Worm (Caenorhabditis elegans): ENCODE data around the gene F42C5.5.
"Not testable (repeated sequence)": the region's sequence is repeated elsewhere in the genome, so short reads cannot be mapped to it uniquely, and the experiment has no call there.

F42C5.5 gene

DNA sequence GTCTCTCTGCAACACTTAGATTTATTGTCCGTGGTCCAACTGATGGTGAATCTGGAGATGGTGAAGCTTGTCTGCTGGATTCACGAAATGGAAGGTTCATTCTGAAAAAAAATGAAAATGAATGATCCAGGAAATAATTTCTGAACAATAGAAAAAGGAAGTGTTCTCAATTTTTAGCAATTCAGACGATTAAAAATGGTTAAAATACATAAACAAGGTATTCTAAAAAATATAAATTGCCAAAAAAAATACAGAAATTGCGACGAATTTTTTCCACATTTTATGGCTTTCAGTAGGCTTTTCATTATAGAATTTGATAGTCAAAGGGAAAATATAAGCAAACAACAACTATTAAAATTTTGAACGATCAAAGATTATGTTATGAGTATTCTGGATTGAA is 30.9 kb downstream of the F42C5.5 start, which contains the start of gene glb-2:
Gene glb-2 (minus strand): TSS at position 101 of the 400 bp plus-strand sequence.
- TF ChIP-seq lin-13 (tag; optimal IDR thresholded peaks at IDR 0.05) (no peak), unc-120 (tag; optimal IDR thresholded peaks at IDR 0.05; ENCODE audit: poor library complexity, severe bottlenecking) (no peak), flh-1 (GFP tag; optimal IDR thresholded peaks at IDR 0.05) (no peak), elt-3 (tag; optimal IDR thresholded peaks at IDR 0.05) (no peak), mab-5 (tag; optimal IDR thresholded peaks at IDR 0.05) (no peak), zip-8 (tag; optimal IDR thresholded peaks at IDR 0.05) (no peak), ceh-83 (GFP tag; optimal IDR thresholded peaks at IDR 0.05) (no peak), unc-39 (tag; optimal IDR thresholded peaks at IDR 0.05) (no peak), unc-62 (GFP tag; optimal IDR thresholded peaks at IDR 0.05) (no peak), sem-2 (GFP tag; optimal IDR thresholded peaks at IDR 0.05) (no peak), hlh-1 (tag; optimal IDR thresholded peaks at IDR 0.05) (no peak), tbx-8 (GFP tag; optimal IDR thresholded peaks at IDR 0.05) (no peak), pha-4 (tag; optimal IDR thresholded peaks at IDR 0.05) (no peak), ceh-39 (tag; optimal IDR thresholded peaks at IDR 0.05) (no peak), ceh-43 (GFP tag; optimal IDR thresholded peaks at IDR 0.05) (no peak)

DNA sequence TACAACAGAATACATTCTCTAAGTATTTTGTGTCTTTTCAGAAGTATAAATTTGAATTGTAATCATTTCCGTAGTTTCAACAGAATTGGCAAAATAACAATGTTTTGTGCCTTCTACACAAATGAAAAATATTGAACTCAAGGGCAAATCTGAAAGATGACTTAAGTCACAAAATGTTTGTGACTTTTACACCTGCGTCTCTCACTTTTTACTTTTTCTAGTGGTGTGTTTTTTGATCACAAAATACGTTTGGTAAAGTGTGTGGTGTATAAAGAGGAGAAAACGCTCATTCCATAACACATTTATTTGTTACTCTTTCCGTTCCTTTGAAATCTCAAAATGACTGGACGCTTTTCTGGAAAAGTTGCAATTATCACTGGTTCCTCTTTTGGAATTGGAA is 33.4 kb downstream of the F42C5.5 start, which contains the start of gene C06E4.3:
Gene C06E4.3 (plus strand): TSS at position 289 of the 400 bp plus-strand sequence.
- TF ChIP-seq nhr-76 (tag; optimal IDR thresholded peaks at IDR 0.05) (no peak), cnd-1 (tag; optimal IDR thresholded peaks at IDR 0.05) (no peak), unc-39 (tag; optimal IDR thresholded peaks at IDR 0.05) (no peak), unc-62 (GFP tag; optimal IDR thresholded peaks at IDR 0.05) (no peak), flh-1 (GFP tag; optimal IDR thresholded peaks at IDR 0.05) (no peak), mep-1 (tag; optimal IDR thresholded peaks at IDR 0.05) (no peak), tbx-8 (GFP tag; optimal IDR thresholded peaks at IDR 0.05) (no peak), ceh-43 (GFP tag; optimal IDR thresholded peaks at IDR 0.05) (no peak), blmp-1 (tag; optimal IDR thresholded peaks at IDR 0.05) (no peak), snpc-4 (tag; optimal IDR thresholded peaks at IDR 0.05) (no peak), mab-5 (tag; optimal IDR thresholded peaks at IDR 0.05) (no peak), lin-32 (GFP tag; optimal IDR thresholded peaks at IDR 0.05) (no peak), nhr-2 (tag; optimal IDR thresholded peaks at IDR 0.05) (no peak), ztf-11 (tag; optimal IDR thresholded peaks at IDR 0.05) (no peak), pha-4 (tag; optimal IDR thresholded peaks at IDR 0.05) (no peak), sem-2 (GFP tag; optimal IDR thresholded peaks at IDR 0.05) (no peak), ham-2 (GFP tag; optimal IDR thresholded peaks at IDR 0.05) (no peak)

DNA sequence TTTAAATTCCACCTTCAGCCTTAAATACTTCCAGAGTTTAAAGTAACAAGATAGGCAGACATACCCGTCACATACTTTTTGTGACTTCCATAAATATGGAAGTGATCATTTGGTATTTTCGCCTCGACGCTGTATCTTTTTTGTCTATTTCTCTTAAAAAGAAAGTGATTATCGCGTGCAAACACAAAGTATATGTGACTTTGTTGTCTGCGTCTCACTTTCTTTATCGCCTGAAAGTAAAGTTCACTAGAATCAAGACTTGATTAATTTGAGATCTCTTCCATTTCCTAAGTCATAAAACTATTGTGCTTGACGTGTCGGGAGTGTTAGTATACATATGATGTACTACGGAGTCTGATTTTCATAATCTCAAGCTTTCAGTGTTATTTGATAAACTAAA is 35.8 kb downstream of the F42C5.5 start, which contains the start of gene C06E4.6:
Gene C06E4.6 (minus strand): TSS at position 51 of the 400 bp plus-strand sequence.
- TF ChIP-seq drap-1 (GFP tag; optimal IDR thresholded peaks at IDR 0.05) = no peak
- TF ChIP-seq elt-3 (tag; optimal IDR thresholded peaks at IDR 0.05) = no peak
- TF ChIP-seq nhr-12 (tag; optimal IDR thresholded peaks at IDR 0.05) = no peak
- TF ChIP-seq unc-120 (tag; optimal IDR thresholded peaks at IDR 0.05; ENCODE audit: poor library complexity, severe bottlenecking) = no peak
- no peak for TF ChIP-seq bed-3 (GFP tag; optimal IDR thresholded peaks at IDR 0.05)
- TF ChIP-seq ces-1 (GFP tag; optimal IDR thresholded peaks at IDR 0.05) = no peak
- TF ChIP-seq nhr-28 (tag; optimal IDR thresholded peaks at IDR 0.05) = no peak
- TF ChIP-seq cnd-1 (tag; optimal IDR thresholded peaks at IDR 0.05) = no peak
- TF ChIP-seq ceh-39 (tag; optimal IDR thresholded peaks at IDR 0.05) = no peak
- TF ChIP-seq ceh-83 (GFP tag; optimal IDR thresholded peaks at IDR 0.05) = no peak
- TF ChIP-seq nhr-237 (tag; optimal IDR thresholded peaks at IDR 0.05) = no peak

DNA sequence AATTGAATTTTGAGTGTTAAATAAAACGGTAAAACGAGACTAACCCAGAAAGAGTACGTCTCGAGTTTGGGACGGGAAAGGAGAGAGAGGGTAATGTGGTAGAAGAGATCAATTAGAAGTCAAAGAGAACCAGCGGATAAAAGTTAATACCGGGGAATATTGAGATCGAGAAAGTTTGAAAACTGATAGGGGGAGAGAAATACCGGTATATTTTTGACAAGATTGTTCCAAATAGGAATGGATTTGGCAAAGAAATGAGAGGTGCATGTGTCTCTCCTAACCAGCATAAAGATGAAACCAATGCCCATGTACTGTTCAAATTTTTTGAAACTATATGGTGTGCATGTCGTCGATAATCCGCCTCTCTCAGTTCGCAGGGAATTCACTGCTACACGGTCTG is 39.3 kb downstream of the F42C5.5 start, which contains the start of gene C06E4.5:
Gene C06E4.5 (plus strand): TSS at position 301 of the 400 bp plus-strand sequence.
- not testable (repeated sequence) for TF ChIP-seq cnd-1 (tag; optimal IDR thresholded peaks at IDR 0.05); bed-3 (GFP tag; optimal IDR thresholded peaks at IDR 0.05); drap-1 (GFP tag; optimal IDR thresholded peaks at IDR 0.05)

DNA sequence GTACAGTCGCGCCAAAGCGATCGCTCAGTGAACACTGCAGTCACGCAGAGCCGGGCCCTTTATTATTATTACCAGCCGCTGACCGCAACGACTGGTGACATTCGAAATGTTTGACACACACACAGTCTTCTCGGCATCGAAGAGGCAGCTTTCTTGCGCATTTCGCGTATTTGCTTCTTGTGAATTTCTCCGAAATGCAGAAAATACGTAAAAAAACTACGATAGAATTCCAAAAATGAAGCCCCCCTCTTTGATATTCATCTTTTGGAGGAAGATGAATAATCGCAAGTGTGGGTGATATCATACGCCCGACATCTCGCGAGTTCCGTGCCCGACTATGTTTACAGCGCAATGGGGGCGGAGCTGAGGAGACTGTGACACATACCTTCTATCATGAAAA is 40.8 kb downstream of the F42C5.5 start:
- no peak for TF ChIP-seq ztf-11 (tag; optimal IDR thresholded peaks at IDR 0.05)
- no peak for TF ChIP-seq flh-1 (GFP tag; optimal IDR thresholded peaks at IDR 0.05)
- TF ChIP-seq ceh-43 (GFP tag; optimal IDR thresholded peaks at IDR 0.05) = no peak
- TF ChIP-seq unc-62 (GFP tag; optimal IDR thresholded peaks at IDR 0.05) = no peak
- no peak for TF ChIP-seq unc-39 (tag; optimal IDR thresholded peaks at IDR 0.05)
- no peak for TF ChIP-seq lsy-2 (tag; optimal IDR thresholded peaks at IDR 0.05)
- TF ChIP-seq zip-8 (tag; optimal IDR thresholded peaks at IDR 0.05) = no peak
- TF ChIP-seq cnd-1 (tag; optimal IDR thresholded peaks at IDR 0.05) = no peak
- no peak for TF ChIP-seq elt-3 (tag; optimal IDR thresholded peaks at IDR 0.05)
- no peak for TF ChIP-seq unc-120 (tag; optimal IDR thresholded peaks at IDR 0.05; ENCODE audit: poor library complexity, severe bottlenecking)
